Fruit fly (Drosophila melanogaster): Measurements from ENCODE around the gene BBS5.

DNA sequence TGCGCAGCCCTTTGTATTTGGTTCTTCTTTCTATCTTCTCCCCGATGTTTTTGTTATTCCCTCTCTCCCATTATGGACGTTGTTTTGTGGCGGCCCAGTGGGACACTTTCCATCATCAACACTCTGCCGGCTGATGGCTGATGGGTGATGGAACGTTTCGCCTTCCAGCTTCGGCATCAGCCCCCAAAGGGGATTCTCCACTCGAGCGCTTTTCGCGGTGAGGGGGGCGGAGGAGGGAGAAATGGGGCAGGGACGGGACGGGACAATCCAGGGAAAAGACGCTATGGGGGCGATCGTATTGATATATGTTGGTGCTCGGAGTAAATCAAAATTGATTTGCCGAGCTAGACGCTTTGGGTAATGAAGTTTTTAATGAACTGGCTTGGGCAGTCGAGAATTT, 9.1 kb downstream of the BBS5 start:
- TF ChIP-seq D1 (tag; optimal IDR thresholded peaks at IDR 0.05) (no peak), CG12605 (GFP tag; IDR thresholded peaks at IDR 0.05) (no peak)

All from whole organism, pupa.